Worm (Caenorhabditis elegans) whole organism, young adult: ENCODE data around the gene tax-6.

Experiments
- B0019.2 ChIP-seq: fragments of 200-800 bp; sonication (Bioruptor generic); conservative IDR thresholded peaks from 2 replicates; pipeline ENCODE4 v1.3.6; 2022; ENCODE audit warnings: missing genetic modification reagents, missing genetic modification characterization, missing compliant biosample characterization
- B0336.3 ChIP-seq: fragments of 200-800 bp; sonication (Bioruptor generic); IDR thresholded peaks from 2 replicates; pipeline ENCODE4 v1.3.6; 2022; ENCODE audit warnings: missing genetic modification characterization, missing compliant biosample characterization
- F23B12.7 ChIP-seq: sonication (generic microtip); optimal IDR thresholded peaks from 2 replicates; lab custom pipeline; 2017; ENCODE audit warnings: missing genetic modification characterization, mild to moderate bottlenecking, missing compliant biosample characterization, antibody characterized with exemption, moderate library complexity; ENCODE audit not compliant: insufficient read depth
- F39B2.1 ChIP-seq: fragments of 200-800 bp; sonication (Bioruptor generic); IDR thresholded peaks from 2 replicates; pipeline ENCODE4 v1.3.6; 2022; ENCODE audit warnings: missing genetic modification reagents, missing genetic modification characterization, missing compliant biosample characterization
- K12H6.12 ChIP-seq: fragments of 200-800 bp; sonication (Bioruptor generic); optimal IDR thresholded peaks from 2 replicates; lab custom pipeline; 2018; ENCODE audit warnings: mild to moderate bottlenecking, missing genetic modification characterization, missing compliant biosample characterization
- Y53G8AR.9 ChIP-seq: fragments of 200-800 bp; sonication (Bioruptor generic); conservative IDR thresholded peaks from 2 replicates; pipeline ENCODE4 v1.3.6; 2022; ENCODE audit warnings: missing genetic modification reagents, missing genetic modification characterization, missing compliant biosample characterization
- ama-1 ChIP-seq, 3 experiments: fragments of 150-350 bp in 1 of 3; sonication (generic microtip) in 2 of 3; optimal IDR thresholded peaks; 2 replicates each; lab custom pipeline; 2014 to 2018; ENCODE audit warnings: missing biosample characterization in 2 of 3, missing genetic modification characterization in 2 of 3, missing genetic modification reagents in 2 of 3
- atf-7 ChIP-seq: sonication (generic microtip); optimal IDR thresholded peaks from 2 replicates; lab custom pipeline; 2017; ENCODE audit warnings: mild to moderate bottlenecking, missing genetic modification characterization, missing compliant biosample characterization
- athp-1 ChIP-seq: sonication (generic microtip); optimal IDR thresholded peaks from 2 replicates; lab custom pipeline; 2017; ENCODE audit warnings: mild to moderate bottlenecking, missing genetic modification characterization, missing compliant biosample characterization
- attf-5 ChIP-seq: fragments of 200-800 bp; sonication (Bioruptor generic); optimal IDR thresholded peaks from 2 replicates; lab custom pipeline; 2018; ENCODE audit warnings: mild to moderate bottlenecking, missing genetic modification characterization, missing compliant biosample characterization
- cebp-1 ChIP-seq, 2 experiments: fragments of 200-800 bp in 1 of 2; sonication (Bioruptor generic) in 1 of 2; sonication (generic microtip) in 1 of 2; IDR thresholded peaks in 1 of 2; optimal IDR thresholded peaks in 1 of 2; 2 replicates each; pipeline versions ENCODE4 v1.3.6 to Lab custom; 2017 to 2022; ENCODE audit warnings: missing compliant biosample characterization in 2 of 2, missing genetic modification characterization in 2 of 2, mild to moderate bottlenecking in 1 of 2, missing genetic modification reagents in 1 of 2, moderate library complexity in 1 of 2
- ceh-27 ChIP-seq: fragments of 200-800 bp; sonication (Bioruptor generic); optimal IDR thresholded peaks from 2 replicates; lab custom pipeline; 2018; ENCODE audit warnings: mild to moderate bottlenecking, missing genetic modification characterization, moderate library complexity, missing compliant biosample characterization
- chd-7 ChIP-seq: sonication (generic microtip); optimal IDR thresholded peaks from 2 replicates; lab custom pipeline; 2016; ENCODE audit warnings: mild to moderate bottlenecking, missing genetic modification characterization, moderate library complexity, missing compliant biosample characterization
- dox-1 ChIP-seq: fragments of 200-800 bp; sonication (Bioruptor generic); IDR thresholded peaks from 2 replicates; pipeline ENCODE4 v1.3.6; 2022; ENCODE audit warnings: missing genetic modification reagents, missing genetic modification characterization, missing compliant biosample characterization
- dpl-1 ChIP-seq: fragments of 150-350 bp; optimal IDR thresholded peaks from 2 replicates; lab custom pipeline; 2014; ENCODE audit warnings: missing biosample characterization, missing genetic modification reagents, missing genetic modification characterization
- egl-18 ChIP-seq: fragments of 200-800 bp; sonication (Bioruptor generic); IDR thresholded peaks from 2 replicates; pipeline ENCODE4 v1.3.6; 2022; ENCODE audit warnings: missing genetic modification reagents, missing genetic modification characterization, missing compliant biosample characterization
- egrh-3 ChIP-seq: fragments of 200-800 bp; sonication (Bioruptor generic); IDR thresholded peaks from 2 replicates; pipeline ENCODE4 v1.3.6; 2022; ENCODE audit warnings: missing genetic modification reagents, missing genetic modification characterization, missing compliant biosample characterization
- ekl-4 ChIP-seq: fragments of 200-800 bp; sonication (Bioruptor generic); IDR thresholded peaks from 2 replicates; pipeline ENCODE4 v1.3.6; 2022; ENCODE audit warnings: missing genetic modification reagents, missing genetic modification characterization, missing compliant biosample characterization
- fkh-3 ChIP-seq: sonication (generic microtip); optimal IDR thresholded peaks from 2 replicates; lab custom pipeline; 2016; ENCODE audit warnings: mild to moderate bottlenecking, missing genetic modification characterization, missing compliant biosample characterization
- gei-17 ChIP-seq: fragments of 200-800 bp; sonication (Bioruptor generic); optimal IDR thresholded peaks from 2 replicates; lab custom pipeline; 2018; ENCODE audit warnings: mild to moderate bottlenecking, missing genetic modification characterization, missing compliant biosample characterization
- hmg-1.2 ChIP-seq: fragments of 200-800 bp; sonication (Bioruptor generic); IDR thresholded peaks from 2 replicates; pipeline ENCODE4 v1.3.6; 2022; ENCODE audit warnings: missing genetic modification reagents, missing genetic modification characterization, missing compliant biosample characterization
- let-607 ChIP-seq, 2 experiments: fragments of 200-800 bp in 1 of 2; sonication (Bioruptor generic) in 1 of 2; sonication (generic microtip) in 1 of 2; optimal IDR thresholded peaks; 2 replicates each; lab custom pipeline; 2016 to 2018; ENCODE audit warnings: mild to moderate bottlenecking in 2 of 2, missing compliant biosample characterization in 2 of 2, missing genetic modification characterization in 2 of 2, moderate library complexity in 2 of 2, missing genotype in 1 of 2
- lin-26 ChIP-seq: fragments of 200-800 bp; sonication (Bioruptor generic); IDR thresholded peaks from 2 replicates; pipeline ENCODE4 v1.3.6; 2022; ENCODE audit warnings: missing genetic modification reagents, missing genetic modification characterization, missing compliant biosample characterization
- lin-35 ChIP-seq, 3 experiments: fragments of 150-350 bp in 2 of 3; sonication (generic microtip) in 1 of 3; optimal IDR thresholded peaks; 2 replicates each; lab custom pipeline; 2014 to 2018; ENCODE audit warnings: missing biosample characterization in 3 of 3, missing genetic modification characterization in 3 of 3, missing genetic modification reagents in 3 of 3
- lin-40 ChIP-seq: sonication (generic microtip); optimal IDR thresholded peaks from 2 replicates; lab custom pipeline; 2016; ENCODE audit warnings: missing genetic modification characterization, mild to moderate bottlenecking, missing compliant biosample characterization, missing genotype, missing genetic modification reagents
- lin-54 ChIP-seq: fragments of 200-800 bp; sonication (Bioruptor generic); optimal IDR thresholded peaks from 2 replicates; lab custom pipeline; 2018; ENCODE audit warnings: mild to moderate bottlenecking, missing genetic modification characterization, missing compliant biosample characterization
- lir-1 ChIP-seq: fragments of 200-800 bp; sonication (Bioruptor generic); conservative IDR thresholded peaks from 2 replicates; pipeline ENCODE4 v1.3.6; 2022; ENCODE audit warnings: missing genetic modification reagents, missing genetic modification characterization, missing compliant biosample characterization
- lsy-27 ChIP-seq: sonication (generic microtip); optimal IDR thresholded peaks from 2 replicates; lab custom pipeline; 2017; ENCODE audit warnings: missing genetic modification characterization, mild to moderate bottlenecking, missing compliant biosample characterization, antibody characterized with exemption, missing genotype, borderline replicate concordance; ENCODE audit not compliant: insufficient read depth
- mcd-1 ChIP-seq: fragments of 200-800 bp; sonication (Bioruptor generic); IDR thresholded peaks from 2 replicates; pipeline ENCODE4 v1.3.6; 2022; ENCODE audit warnings: missing genetic modification reagents, missing genetic modification characterization, missing compliant biosample characterization
- nfya-1 ChIP-seq: sonication (generic microtip); optimal IDR thresholded peaks from 2 replicates; lab custom pipeline; 2017; ENCODE audit warnings: antibody characterized with exemption, missing compliant biosample characterization, missing genetic modification characterization, borderline replicate concordance; ENCODE audit not compliant: insufficient read depth
- nhr-80 ChIP-seq: sonication (generic microtip); optimal IDR thresholded peaks from 2 replicates; lab custom pipeline; 2016; ENCODE audit warnings: missing genetic modification characterization, missing compliant biosample characterization
- rpc-1 ChIP-seq, 2 experiments: fragments of 150-350 bp in 1 of 2; sonication (generic microtip) in 1 of 2; optimal IDR thresholded peaks; 2 replicates each; lab custom pipeline; 2014 to 2018; ENCODE audit warnings: missing biosample characterization in 1 of 2, missing genetic modification characterization in 1 of 2, missing genetic modification reagents in 1 of 2, missing genotype in 1 of 2
- sea-2 ChIP-seq: fragments of 200-800 bp; sonication (Bioruptor generic); IDR thresholded peaks from 2 replicates; pipeline ENCODE4 v1.3.6; 2022; ENCODE audit warnings: missing genetic modification characterization, missing compliant biosample characterization
- snpc-1.3 ChIP-seq: sonication (generic microtip); optimal IDR thresholded peaks from 2 replicates; lab custom pipeline; 2017; ENCODE audit warnings: missing genetic modification characterization, mild to moderate bottlenecking, missing compliant biosample characterization, antibody characterized with exemption, moderate library complexity, missing genotype, missing genetic modification reagents; ENCODE audit not compliant: insufficient read depth
- snpc-4 ChIP-seq, 5 experiments: fragments of 150-350 bp in 1 of 5; sonication (generic microtip) in 4 of 5; optimal IDR thresholded peaks; 2 replicates each; lab custom pipeline; 2014 to 2018; ENCODE audit warnings: missing genetic modification characterization in 5 of 5, missing biosample characterization in 3 of 5, antibody characterized with exemption in 2 of 5, mild to moderate bottlenecking in 2 of 5, missing compliant biosample characterization in 2 of 5, missing genotype in 2 of 5, moderate library complexity in 2 of 5, missing genetic modification reagents in 1 of 5
- somi-1 ChIP-seq: fragments of 200-800 bp; sonication (Bioruptor generic); optimal IDR thresholded peaks from 2 replicates; lab custom pipeline; 2018; ENCODE audit warnings: mild to moderate bottlenecking, missing genetic modification characterization, missing compliant biosample characterization
- sptf-2 ChIP-seq: fragments of 200-800 bp; sonication (Bioruptor generic); optimal IDR thresholded peaks from 2 replicates; lab custom pipeline; 2018; ENCODE audit warnings: mild to moderate bottlenecking, missing genetic modification characterization, missing compliant biosample characterization
- tbp1 ChIP-seq: fragments of 200-800 bp; sonication (Bioruptor generic); optimal IDR thresholded peaks from 2 replicates; lab custom pipeline; 2018; ENCODE audit warnings: mild to moderate bottlenecking, missing genetic modification characterization, missing compliant biosample characterization
- tlf-1 ChIP-seq: fragments of 200-800 bp; sonication (Bioruptor generic); optimal IDR thresholded peaks from 2 replicates; lab custom pipeline; 2018; ENCODE audit warnings: mild to moderate bottlenecking, missing genetic modification characterization, missing compliant biosample characterization
- unc-62 ChIP-seq: fragments of 150-350 bp; optimal IDR thresholded peaks from 2 replicates; lab custom pipeline; 2014; ENCODE audit warnings: missing biosample characterization, missing genetic modification reagents, missing genetic modification characterization
- zfh-2 ChIP-seq: fragments of 200-800 bp; sonication (Bioruptor generic); conservative IDR thresholded peaks from 2 replicates; pipeline ENCODE4 v1.3.6; 2022; ENCODE audit warnings: missing genetic modification reagents, missing genetic modification characterization, missing compliant biosample characterization
- ztf-18 ChIP-seq: sonication (generic microtip); optimal IDR thresholded peaks from 2 replicates; lab custom pipeline; 2016; ENCODE audit warnings: missing genotype, mild to moderate bottlenecking, missing genetic modification characterization, missing compliant biosample characterization
- ztf-25 ChIP-seq: fragments of 200-800 bp; sonication (Bioruptor generic); IDR thresholded peaks from 2 replicates; pipeline ENCODE4 v1.3.6; 2022; ENCODE audit warnings: missing genetic modification reagents, missing genetic modification characterization, missing compliant biosample characterization

Gene tax-6

DNA sequence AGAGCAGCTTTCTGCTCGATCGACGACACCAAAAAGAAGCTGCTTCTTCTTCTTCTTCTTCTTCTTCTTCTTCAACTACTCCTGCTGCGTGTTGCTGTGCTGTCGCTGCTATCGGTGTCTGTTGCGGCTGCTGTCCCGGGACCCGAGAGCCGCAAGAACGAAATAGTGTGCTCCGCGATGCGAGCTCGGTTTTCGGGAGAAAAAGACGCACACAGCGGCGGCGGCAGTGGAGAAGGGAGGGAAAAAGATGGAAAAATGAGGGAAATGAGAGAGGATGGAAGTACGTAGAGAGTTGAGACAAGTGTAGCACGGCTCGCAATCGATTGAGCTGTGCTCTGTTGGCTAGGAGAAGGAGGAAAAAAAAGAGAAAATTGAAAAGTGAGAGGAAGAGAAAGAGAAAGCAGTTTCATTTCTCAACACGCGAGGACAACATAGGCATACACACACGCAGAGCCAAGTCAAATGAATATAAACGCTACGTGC lies 2.4 kb upstream of the tax-6 start:
- peak; percentile 4 for TF ChIP-seq athp-1 (tag; lab: Kevin White, UChicago)
- TF ChIP-seq chd-7, result peak; percentile 24
- TF ChIP-seq ztf-18, result peak; percentile 14
- TF ChIP-seq K12H6.12, result peak; percentile 71
- no peak for TF ChIP-seq ama-1 (optimal IDR thresholded peaks at IDR 0.05; lab: Kevin White, UChicago)
- no peak for TF ChIP-seq ama-1 (GFP tag; optimal IDR thresholded peaks at IDR 0.05; lab: Kevin White, UChicago)
- peak; percentile 55 for TF ChIP-seq attf-5 (GFP tag; lab: Kevin White, UChicago)
- no peak for TF ChIP-seq lin-35 (GFP tag; optimal IDR thresholded peaks at IDR 0.05; lab: Kevin White, UChicago)
- peak; percentile 17 for TF ChIP-seq lin-54 (GFP tag; lab: Kevin White, UChicago)
- TF ChIP-seq dox-1, result peak; percentile 68
- peak in 1 of 2 experiments; percentile 15 for TF ChIP-seq let-607 (tag; optimal IDR thresholded peaks at IDR 0.05; lab: Kevin White, UChicago)
- no peak for TF ChIP-seq ekl-4 (GFP tag; lab: Robert Waterston, UW)
- TF ChIP-seq B0336.3 (GFP tag; lab: Robert Waterston, UW), result peak; percentile 25; the same call in 1 of the 2 replicates
- TF ChIP-seq dpl-1, result no peak
- TF ChIP-seq egl-18 (GFP tag; lab: Robert Waterston, UW), result 0 out of 2 replicates have a peak, but pooled peaks have one; percentile 2
- TF ChIP-seq Y53G8AR.9, result no peak
- TF ChIP-seq hmg-1.2, result peak; percentile 42
- TF ChIP-seq snpc-4 (GFP tag; optimal IDR thresholded peaks at IDR 0.05; lab: Kevin White, UChicago), result no peak
- peak in 1 of 4 experiments; percentile 28 for TF ChIP-seq snpc-4 (tag; optimal IDR thresholded peaks at IDR 0.05; lab: Kevin White, UChicago)
- peak; percentile 98 for TF ChIP-seq zfh-2 (GFP tag; lab: Robert Waterston, UW)
- peak; percentile 32 for TF ChIP-seq somi-1 (GFP tag; lab: Kevin White, UChicago)
- no peak for TF ChIP-seq tbp1 (GFP tag; lab: Kevin White, UChicago)
- TF ChIP-seq ceh-27, result peak; percentile 71
- TF ChIP-seq ztf-25 (GFP tag; lab: Robert Waterston, UW), result no peak
- no peak for TF ChIP-seq fkh-3 (tag; lab: Kevin White, UChicago)
- TF ChIP-seq egrh-3 (GFP tag; lab: Robert Waterston, UW), result peak; percentile 73
- no peak for TF ChIP-seq lir-1 (GFP tag; lab: Robert Waterston, UW)
- peak; percentile 24 for TF ChIP-seq nhr-80
- TF ChIP-seq cebp-1 (GFP tag; IDR thresholded peaks at IDR 0.05; lab: Robert Waterston, UW), result no peak; the same call in 1 of the 2 replicates
- TF ChIP-seq cebp-1 (tag; optimal IDR thresholded peaks at IDR 0.05; lab: Kevin White, UChicago), result peak; percentile 71
- peak; percentile 23; the same call in 1 of the 2 replicates for TF ChIP-seq mcd-1 (GFP tag; lab: Robert Waterston, UW)
- TF ChIP-seq lin-40 (tag; lab: Kevin White, UChicago), result peak; percentile 29
- TF ChIP-seq, all 124 proteins: peak for 20

ce11 chrIV:10502345-10502744 lies 945 bp upstream of the tax-6 start:
- TF ChIP-seq tlf-1 (GFP tag; lab: Kevin White, UChicago) (no peak), lin-26 (GFP tag; lab: Robert Waterston, UW) (no peak), sptf-2 (GFP tag; lab: Kevin White, UChicago) (no peak), rpc-1 (optimal IDR thresholded peaks at IDR 0.05; lab: Kevin White, UChicago) (no peak), rpc-1 (tag; optimal IDR thresholded peaks at IDR 0.05; lab: Kevin White, UChicago) (no peak), K12H6.12 (peak; percentile 32), F39B2.1 (no peak), F23B12.7 (tag; lab: Kevin White, UChicago) (no peak), snpc-1.3 (tag; lab: Kevin White, UChicago) (no peak), atf-7 (tag; lab: Kevin White, UChicago) (peak; percentile 15), ama-1 (optimal IDR thresholded peaks at IDR 0.05; lab: Kevin White, UChicago) (peak; percentile 33), ama-1 (GFP tag; optimal IDR thresholded peaks at IDR 0.05; lab: Kevin White, UChicago) (no peak), unc-62 (GFP tag; lab: Kevin White, UChicago) (no peak), let-607 (tag; optimal IDR thresholded peaks at IDR 0.05; lab: Kevin White, UChicago) (peak in 1 of 2 experiments; percentile 3), tbp1 (GFP tag; lab: Kevin White, UChicago) (peak; percentile 39), cebp-1 (GFP tag; IDR thresholded peaks at IDR 0.05; lab: Robert Waterston, UW) (no peak), cebp-1 (tag; optimal IDR thresholded peaks at IDR 0.05; lab: Kevin White, UChicago) (peak; percentile 56), gei-17 (GFP tag; lab: Kevin White, UChicago) (no peak), B0019.2 (GFP tag; lab: Robert Waterston, UW) (no peak), nfya-1 (tag; lab: Kevin White, UChicago) (no peak), hmg-1.2 (peak; percentile 43; the same call in 1 of the 2 replicates), sea-2 (GFP tag; lab: Robert Waterston, UW) (no peak), lsy-27 (tag; lab: Kevin White, UChicago) (no peak)
